Fruit fly (Drosophila melanogaster): ENCODE results near the gene Muc30E.

DNA sequence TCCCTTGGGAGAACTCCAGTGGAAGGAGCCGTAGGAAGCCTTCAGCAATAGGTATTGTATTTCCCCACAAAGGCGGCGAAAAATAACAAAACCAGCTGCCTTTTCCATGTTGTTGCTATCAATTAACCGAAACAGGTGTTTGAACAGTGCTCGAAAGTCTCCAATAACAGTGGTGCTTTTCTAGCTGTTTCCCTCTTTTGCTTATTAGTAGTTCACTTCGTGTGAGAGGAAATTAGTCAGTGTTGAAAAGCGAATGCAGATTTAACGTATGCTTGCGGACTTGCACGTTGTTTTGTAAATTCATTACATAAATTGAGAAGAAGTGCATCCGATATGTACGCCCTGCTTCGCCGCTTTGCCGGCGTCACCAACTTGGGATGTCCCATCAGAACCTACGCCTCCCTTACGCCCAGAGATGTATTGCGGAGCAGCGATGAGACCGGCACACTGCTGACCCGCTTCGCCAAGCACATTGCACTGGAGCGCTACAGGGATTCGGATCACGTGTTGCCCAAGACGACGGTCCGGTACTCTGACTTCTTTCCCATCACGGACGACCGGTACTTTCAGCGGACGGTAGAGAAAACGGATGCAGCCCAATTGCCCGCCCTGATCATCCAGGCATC, 35.8 kb upstream of the Muc30E start, which contains the start of the genes Datp and CG4619:
- TF ChIP-seq Sox102F (GFP tag; optimal IDR thresholded peaks at IDR 0.05) = no peak
- no peak for TF ChIP-seq CG6792 (GFP tag; optimal IDR thresholded peaks at IDR 0.05)
- TF ChIP-seq fd59A (GFP tag; optimal IDR thresholded peaks at IDR 0.05) = peak; percentile 19
- no peak for TF ChIP-seq spab (GFP tag; optimal IDR thresholded peaks at IDR 0.05)
- no peak for TF ChIP-seq CG4318 (GFP tag; optimal IDR thresholded peaks at IDR 0.05)
- TF ChIP-seq dsx (GFP tag; optimal IDR thresholded peaks at IDR 0.05; ENCODE audit: poor library complexity, severe bottlenecking) = no peak
- TF ChIP-seq Eip78C (GFP tag) = peak; percentile 74
- no peak for TF ChIP-seq CG34406 (GFP tag; optimal IDR thresholded peaks at IDR 0.05)
- TF ChIP-seq Hr4 (GFP tag; optimal IDR thresholded peaks at IDR 0.05) = no peak
